Worm (Caenorhabditis elegans) whole organism, dauer: ENCODE data around the gene K09H11.9.
"Not testable (repeated sequence)": the region's sequence is repeated elsewhere in the genome, so short reads cannot be mapped to it uniquely, and the experiment has no call there.

Experiments
- unc-62 ChIP-seq: sonication (generic microtip); optimal IDR thresholded peaks from 2 replicates; lab custom pipeline; 2017; ENCODE audit warnings: missing biosample characterization, missing genetic modification reagents, missing genetic modification characterization

The K09H11.9 gene

DNA sequence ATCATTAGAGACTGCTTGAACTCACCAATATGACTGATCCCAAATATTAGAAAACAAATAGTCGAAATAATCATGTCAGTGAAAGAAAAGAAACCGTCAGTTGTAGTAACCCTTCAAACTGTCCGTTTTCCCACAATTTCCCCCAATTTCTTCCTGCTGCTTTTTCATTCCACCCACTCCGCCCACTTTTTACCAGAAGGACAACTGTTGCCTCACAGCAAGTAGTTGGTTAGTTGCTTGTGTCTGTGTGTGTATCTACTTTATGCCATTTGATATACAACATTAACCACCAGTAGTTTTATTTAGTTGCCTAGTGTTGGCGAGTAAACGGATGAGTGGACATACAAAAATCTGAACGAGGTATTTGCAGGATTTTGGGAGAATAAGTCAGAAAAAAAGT, at the start of gene K09H11.9:
TSS of gene K09H11.9 (minus strand) at position 101 of the 400 bp plus-strand sequence.
- TF ChIP-seq unc-62 (GFP tag; lab: Kevin White, UChicago), result no peak

- TF ChIP-seq unc-62 (GFP tag; lab: Kevin White, UChicago), result no peak
Observed at ce11 chrV:5765081-5765480, 48.7 kb upstream of the K09H11.9 start, which contains the start of gene pgph-2. Gene pgph-2, plus strand, starts transcription at chrV:5765127.

DNA sequence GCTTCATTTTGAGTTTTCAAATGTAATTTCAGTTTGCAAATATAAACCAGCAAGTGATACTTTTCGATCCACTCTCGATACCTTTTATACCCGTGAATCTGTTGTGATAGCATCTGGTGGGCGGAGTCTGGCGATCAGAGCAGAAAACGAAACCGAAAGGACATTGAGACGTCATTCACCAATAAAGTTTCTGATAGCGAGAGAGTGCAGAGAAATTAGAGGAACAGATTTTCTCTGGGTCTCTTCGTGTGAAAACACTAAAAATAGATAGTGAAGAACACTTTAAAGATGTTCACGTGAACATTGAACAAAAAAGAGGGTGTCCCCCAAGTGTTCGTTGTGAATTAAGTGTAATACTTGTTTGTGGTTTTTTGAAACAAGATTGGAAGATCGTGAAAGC, 47.4 kb upstream of the K09H11.9 start, which contains the start of gene pgph-3:
TSS of gene pgph-3 (minus strand) at position 60 of the 400 bp plus-strand sequence.
- TF ChIP-seq unc-62 (GFP tag; lab: Kevin White, UChicago), result no peak

ce11 chrV:5760132-5760531, 43.7 kb upstream of the K09H11.9 start, which contains the start of gene C53A3.1:
Gene C53A3.1, minus strand, starts transcription at chrV:5760232.
- TF ChIP-seq unc-62 (GFP tag; lab: Kevin White, UChicago), result no peak

DNA sequence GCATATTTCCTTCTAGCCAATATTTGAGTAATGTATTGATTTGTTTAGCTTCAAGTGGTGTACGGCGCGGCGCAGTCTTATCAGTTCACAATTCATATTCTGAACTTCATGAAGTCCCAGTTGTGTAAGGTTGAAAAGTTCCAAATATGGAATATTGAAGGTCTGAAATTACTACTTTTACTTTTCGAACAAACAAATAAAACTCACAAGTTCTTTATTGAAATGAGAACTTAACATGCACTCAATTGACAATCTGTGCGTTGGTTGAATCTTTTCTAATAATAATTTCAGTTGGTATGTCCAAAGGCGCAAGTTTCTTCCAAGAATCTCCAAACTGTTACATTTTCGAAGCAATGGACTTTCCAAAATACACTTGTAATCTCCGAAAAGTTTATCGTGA, 42.4 kb upstream of the K09H11.9 start, which contains the start of gene C53A3.4:
TSS of gene C53A3.4 (minus strand) at position 101 of the 400 bp plus-strand sequence.
- no peak for TF ChIP-seq unc-62 (GFP tag; lab: Kevin White, UChicago)

ce11 chrV:5756193-5756592, 39.8 kb upstream of the K09H11.9 start, which contains the start of gene C53A3.3:
Gene C53A3.3, plus strand, starts transcription at chrV:5756493.
- no peak for TF ChIP-seq unc-62 (GFP tag; lab: Kevin White, UChicago)

ce11 chrV:5755203-5755693, 38.8 kb upstream of the K09H11.9 start, which contains the start of gene K09H11.11:
Gene K09H11.11, minus strand, starts transcription at chrV:5755253.
- not testable (repeated sequence) for TF ChIP-seq unc-62 (GFP tag; lab: Kevin White, UChicago)

- TF ChIP-seq unc-62 (GFP tag; lab: Kevin White, UChicago), result no peak
Observed at ce11 chrV:5753432-5753831, 37.0 kb upstream of the K09H11.9 start, which contains the start of gene pgph-1. Gene pgph-1, minus strand, starts transcription at chrV:5753532.

DNA sequence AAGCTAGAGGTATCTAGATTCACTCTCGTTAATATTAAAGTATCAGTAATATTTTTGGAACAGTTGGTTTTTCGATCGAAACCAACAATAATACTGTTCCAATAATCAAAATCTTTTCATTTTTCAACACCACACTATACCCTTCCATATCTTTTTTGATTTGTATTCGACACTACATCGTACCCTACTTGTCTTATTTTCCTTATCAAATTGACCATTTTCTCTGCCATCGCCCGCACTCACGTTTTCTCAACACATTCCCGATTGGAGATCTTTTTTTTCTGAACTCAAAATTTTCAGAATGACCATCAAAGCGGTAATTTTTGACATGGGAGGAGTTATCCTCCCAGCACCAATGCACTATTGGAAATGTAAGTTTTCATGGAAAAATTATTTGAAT, 31.1 kb upstream of the K09H11.9 start, which contains the start of gene acds-10:
TSS of gene acds-10 (plus strand) at position 301 of the 400 bp plus-strand sequence.
- TF ChIP-seq unc-62 (GFP tag; lab: Kevin White, UChicago), result no peak

ce11 chrV:5746237-5746636, 29.8 kb upstream of the K09H11.9 start:
- TF ChIP-seq unc-62 (GFP tag; lab: Kevin White, UChicago), result no peak

DNA sequence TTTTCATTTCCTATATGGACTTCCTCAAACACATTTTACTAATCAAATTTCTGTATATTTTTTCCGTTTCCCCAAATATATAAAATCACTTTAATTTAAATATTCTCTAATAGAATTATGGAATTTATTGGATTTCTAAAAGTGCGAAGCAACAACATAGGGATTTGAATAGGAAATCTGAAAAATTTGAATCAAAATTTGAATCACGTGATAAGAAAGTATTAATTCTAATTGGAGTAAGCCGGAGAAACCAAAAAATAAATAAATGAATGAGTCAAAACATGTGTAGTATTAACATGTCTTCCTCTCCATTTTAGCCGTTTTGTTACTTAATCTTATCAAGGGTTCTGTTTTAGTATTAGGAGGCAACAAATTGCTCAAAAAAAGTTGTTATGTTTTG, 24.8 kb upstream of the K09H11.9 start:
- no peak for TF ChIP-seq unc-62 (GFP tag; lab: Kevin White, UChicago)

DNA sequence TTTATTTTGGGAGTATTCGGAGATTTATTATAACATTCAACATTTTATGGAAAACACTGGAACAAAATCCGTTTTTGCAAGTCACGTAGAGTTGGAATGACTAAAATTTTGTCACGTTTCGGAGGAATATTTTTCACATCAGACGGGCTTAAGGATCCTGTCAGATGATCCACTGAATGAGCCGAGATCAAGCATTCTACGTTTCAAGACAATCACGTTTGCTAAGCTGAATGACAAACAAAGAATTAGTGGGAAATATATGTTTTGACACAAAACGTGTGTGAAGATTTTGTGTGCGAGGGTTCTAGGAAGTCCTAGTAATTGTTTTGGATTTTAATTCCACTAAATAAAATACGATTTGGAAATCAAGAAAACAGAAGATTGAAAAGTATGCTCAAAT, 23.0 kb upstream of the K09H11.9 start:
- no peak for TF ChIP-seq unc-62 (GFP tag; lab: Kevin White, UChicago)

ce11 chrV:5736068-5736467, 19.7 kb upstream of the K09H11.9 start, which contains the start of gene K09H11.6:
Gene K09H11.6, minus strand, starts transcription at chrV:5736168.
- no peak for TF ChIP-seq unc-62 (GFP tag; lab: Kevin White, UChicago)

DNA sequence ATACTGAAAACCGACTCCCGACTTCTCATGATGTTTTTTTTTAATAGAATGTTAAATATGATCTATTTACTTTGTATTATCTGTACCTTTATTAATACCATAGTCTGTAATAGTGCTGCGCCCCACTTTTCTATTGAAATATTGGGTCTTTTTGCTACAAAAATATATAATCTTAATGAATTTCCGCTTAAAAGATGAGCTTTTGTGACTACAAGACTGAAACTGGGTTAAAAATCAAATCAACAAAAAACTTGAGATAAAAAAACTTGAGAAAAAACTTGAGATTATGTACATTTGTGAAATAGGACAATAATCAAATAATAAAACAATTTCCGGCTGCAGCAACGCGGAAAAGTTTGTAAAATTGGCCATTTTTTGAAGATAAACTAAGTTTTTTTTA, 14.4 kb upstream of the K09H11.9 start, which contains the start of gene K09H11.15:
TSS of gene K09H11.15 (minus strand) at position 101 of the 400 bp plus-strand sequence.
- no peak for TF ChIP-seq unc-62 (GFP tag; lab: Kevin White, UChicago)

ce11 chrV:5726463-5726862, 10.1 kb upstream of the K09H11.9 start, which contains the start of gene K09H11.4:
Gene K09H11.4, minus strand, starts transcription at chrV:5726563.
- TF ChIP-seq unc-62 (GFP tag; lab: Kevin White, UChicago), result no peak

DNA sequence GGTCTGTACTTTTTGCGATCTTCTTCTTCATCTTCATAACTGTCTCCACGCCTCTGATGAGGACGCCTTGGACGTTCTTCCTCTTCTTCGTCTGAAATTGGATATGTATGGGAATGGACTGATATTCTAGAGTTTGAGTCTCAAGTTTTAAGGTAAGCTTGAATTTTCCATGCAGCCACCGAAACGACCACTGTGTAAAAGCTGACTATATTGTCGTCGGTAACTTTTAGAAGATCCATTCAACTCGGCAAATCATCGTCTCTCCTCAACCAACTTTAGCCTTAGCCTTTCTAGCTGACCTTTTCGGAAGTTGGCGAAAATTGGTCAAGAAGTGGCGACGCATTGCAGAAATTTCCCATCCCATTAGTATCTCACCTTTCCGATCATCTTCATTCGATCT, 8.0 kb upstream of the K09H11.9 start:
- no peak for TF ChIP-seq unc-62 (GFP tag; lab: Kevin White, UChicago)

DNA sequence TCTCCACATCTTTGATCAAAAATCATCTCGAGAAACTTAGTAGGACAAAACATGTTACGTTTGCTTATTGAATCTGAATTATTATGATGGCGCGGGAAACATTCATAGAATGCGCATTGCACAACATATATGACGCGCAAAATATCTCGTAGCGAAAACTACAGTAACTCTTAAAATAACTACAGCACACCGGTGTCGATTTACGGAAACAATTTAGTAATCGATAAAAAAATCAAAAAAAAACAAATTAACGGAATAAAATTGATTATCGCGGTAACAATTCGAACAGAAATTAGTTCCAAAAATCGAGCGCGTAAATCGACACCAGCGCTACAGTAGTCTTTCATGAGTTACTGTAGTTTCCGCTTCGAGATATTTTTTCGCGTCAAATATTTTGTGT, 5.7 kb upstream of the K09H11.9 start:
- TF ChIP-seq unc-62 (GFP tag; lab: Kevin White, UChicago), result no peak
